Worm (Caenorhabditis elegans): ENCODE data around the gene Y75B12B.3.

Y75B12B.3 gene

DNA sequence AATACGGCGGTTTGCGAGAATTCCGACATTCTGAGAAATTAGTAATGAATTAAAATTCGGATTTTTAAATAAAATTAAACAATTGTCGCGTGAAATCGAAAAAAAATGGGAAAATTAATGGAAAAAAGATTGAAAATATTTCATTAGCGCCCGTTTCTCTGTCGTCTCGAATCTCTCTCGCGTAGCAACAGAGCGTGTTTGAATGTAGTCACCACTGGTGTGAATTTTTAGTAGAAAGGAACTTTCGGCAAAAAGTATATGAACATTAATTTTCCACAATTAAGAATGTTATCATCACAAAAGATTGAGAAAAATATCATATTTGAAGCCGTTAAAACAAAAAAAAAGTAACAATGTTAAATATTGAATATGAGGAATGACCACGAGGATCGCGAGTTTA lies 49.3 kb downstream of the Y75B12B.3 start, which contains the start of gene aipl-1 (continued):
- TF ChIP-seq hsf-1 (GFP tag; IDR thresholded peaks at IDR 0.05) (no peak; the same call in 1 of the 2 replicates), ceh-27 (GFP tag; optimal IDR thresholded peaks at IDR 0.05) (peak; percentile 52), T26A5.8 (tag; optimal IDR thresholded peaks at IDR 0.05) (no peak), egrh-3 (GFP tag; IDR thresholded peaks at IDR 0.05) (no peak), pha-4 (tag; optimal IDR thresholded peaks at IDR 0.05) (no peak), somi-1 (GFP tag; optimal IDR thresholded peaks at IDR 0.05) (no peak), sptf-2 (GFP tag; optimal IDR thresholded peaks at IDR 0.05) (no peak), dox-1 (GFP tag; IDR thresholded peaks at IDR 0.05) (peak; percentile 73), madf-8 (GFP tag; conservative IDR thresholded peaks at IDR 0.05) (no peak), ekl-4 (GFP tag; IDR thresholded peaks at IDR 0.05) (no peak), egl-44 (GFP tag; IDR thresholded peaks at IDR 0.05) (no peak), F33H1.4 (GFP tag; IDR thresholded peaks at IDR 0.05) (0 out of 2 replicates have a peak, but pooled peaks have one; percentile 31), madf-10 (tag; optimal IDR thresholded peaks at IDR 0.05) (peak; percentile 8), dpl-1 (GFP tag; optimal IDR thresholded peaks at IDR 0.05) (peak; percentile 7), unc-62 (GFP tag; optimal IDR thresholded peaks at IDR 0.05) (no peak), F57C9.4 (tag; optimal IDR thresholded peaks at IDR 0.05) (no peak), lir-1 (GFP tag; conservative IDR thresholded peaks at IDR 0.05) (no peak), C06A6.2 (GFP tag; conservative IDR thresholded peaks at IDR 0.05) (no peak), F37B4.10 (GFP tag; IDR thresholded peaks at IDR 0.05) (no peak), attf-3 (GFP tag; conservative IDR thresholded peaks at IDR 0.05) (no peak), ceh-79 (tag; optimal IDR thresholded peaks at IDR 0.05) (no peak), lin-26 (GFP tag; IDR thresholded peaks at IDR 0.05) (no peak), let-607 (tag; optimal IDR thresholded peaks at IDR 0.05) (no peak), nhr-120 (GFP tag; IDR thresholded peaks at IDR 0.05) (no peak), Y79H2A.3 (GFP tag; conservative IDR thresholded peaks at IDR 0.05) (no peak), rec-8 (tag; optimal IDR thresholded peaks at IDR 0.05) (no peak), ztf-25 (GFP tag; IDR thresholded peaks at IDR 0.05) (no peak), ztf-28 (GFP tag; IDR thresholded peaks at IDR 0.05) (no peak), xnd-1 (tag; optimal IDR thresholded peaks at IDR 0.05) (no peak), ztf-3 (GFP tag; optimal IDR thresholded peaks at IDR 0.05) (no peak), zfh-2 (GFP tag; conservative IDR thresholded peaks at IDR 0.05) (no peak), cebp-1 (GFP tag; IDR thresholded peaks at IDR 0.05) (0 out of 2 replicates have a peak, but pooled peaks have one; percentile 36), cebp-1 (tag; optimal IDR thresholded peaks at IDR 0.05) (no peak), ztf-18 (tag; optimal IDR thresholded peaks at IDR 0.05) (no peak), K12H6.12 (tag; optimal IDR thresholded peaks at IDR 0.05) (no peak), ets-4 (GFP tag; optimal IDR thresholded peaks at IDR 0.05) (no peak), ztf-26 (tag; optimal IDR thresholded peaks at IDR 0.05) (no peak), repo-1 (tag; optimal IDR thresholded peaks at IDR 0.05) (no peak), lin-40 (tag; optimal IDR thresholded peaks at IDR 0.05) (no peak), mcd-1 (GFP tag; IDR thresholded peaks at IDR 0.05) (peak; percentile 90), efl-1 (GFP tag; optimal IDR thresholded peaks at IDR 0.05) (peak; percentile 61), rcor-1 (GFP tag; IDR thresholded peaks at IDR 0.05) (peak; percentile 51; the same call in 1 of the 2 replicates), B0019.2 (GFP tag; conservative IDR thresholded peaks at IDR 0.05) (0 out of 2 replicates have a peak, but pooled peaks have one; percentile 42), K11D2.4 (GFP tag; IDR thresholded peaks at IDR 0.05) (no peak), F49E8.2 (tag; optimal IDR thresholded peaks at IDR 0.05; ENCODE audit: insufficient read depth) (peak; percentile 77), snpc-1.3 (tag; optimal IDR thresholded peaks at IDR 0.05; ENCODE audit: insufficient read depth) (no peak), lin-35 (GFP tag; optimal IDR thresholded peaks at IDR 0.05) (peak in 1 of 3 experiments; percentile 53), ccch-3 (GFP tag; optimal IDR thresholded peaks at IDR 0.05) (no peak), F57A8.1 (GFP tag; optimal IDR thresholded peaks at IDR 0.05) (no peak)
